Fruit fly (Drosophila melanogaster): ENCODE results near the gene lmgB.

lmgB gene

dm6 chr2L:8534515-8535295 is 6.3 kb upstream of the lmgB start (continued):
- TF ChIP-seq Rfx (GFP tag; IDR thresholded peaks at IDR 0.05) (peak; percentile 89), Nf-YA (GFP tag; IDR thresholded peaks at IDR 0.05) (peak; percentile 93), sim (GFP tag; IDR thresholded peaks at IDR 0.05) (peak; percentile 89), Mes4 (GFP tag; optimal IDR thresholded peaks at IDR 0.05) (peak; percentile 77), bab2 (GFP tag; optimal IDR thresholded peaks at IDR 0.05) (peak; percentile 83), dpn (GFP tag; optimal IDR thresholded peaks at IDR 0.05) (peak; percentile 81 to 94), CG11247 (GFP tag; IDR thresholded peaks at IDR 0.05) (peak; percentile 79), kay (GFP tag; optimal IDR thresholded peaks at IDR 0.05) (peak; percentile 82), H15 (GFP tag; IDR thresholded peaks at IDR 0.05) (peak; percentile 94), schlank (tag; optimal IDR thresholded peaks at IDR 0.05) (peak; percentile 64), jing (GFP tag; optimal IDR thresholded peaks at IDR 0.05) (peak; percentile 98), vnd (GFP tag; IDR thresholded peaks at IDR 0.05; ENCODE audit: partially characterized antibody) (peak; percentile 54; the same call in 2 of the 3 replicates), al (GFP tag; IDR thresholded peaks at IDR 0.05) (peak; percentile 65), fd102C (GFP tag; optimal IDR thresholded peaks at IDR 0.05) (peak; percentile 6), unc-4 (GFP tag; IDR thresholded peaks at IDR 0.05; ENCODE audit: partially characterized antibody) (peak; percentile 34), CG11093 (GFP tag; IDR thresholded peaks at IDR 0.05) (peak; percentile 95), bigmax (GFP tag; optimal IDR thresholded peaks at IDR 0.05) (peak; percentile 48), sd (tag; optimal IDR thresholded peaks at IDR 0.05) (peak; percentile 84), CG4730 (GFP tag; IDR thresholded peaks at IDR 0.05) (peak; percentile 87), CG11398 (GFP tag; optimal IDR thresholded peaks at IDR 0.05) (peak; percentile 69), hbn (GFP tag; IDR thresholded peaks at IDR 0.05; ENCODE audit: partially characterized antibody) (peak; percentile 43), ems (GFP tag; optimal IDR thresholded peaks at IDR 0.05) (peak; percentile 90), BEAF-32 (GFP tag; optimal IDR thresholded peaks at IDR 0.05) (no peak), CG1602 (GFP tag; optimal IDR thresholded peaks at IDR 0.05) (peak; percentile 93), amos (GFP tag; IDR thresholded peaks at IDR 0.05; ENCODE audit: partially characterized antibody) (no peak), CG11695 (GFP tag; IDR thresholded peaks at IDR 0.05) (peak; percentile 97), sna (GFP tag; IDR thresholded peaks at IDR 0.05; ENCODE audit: partially characterized antibody) (peak; percentile 65), bcd (GFP tag; optimal IDR thresholded peaks at IDR 0.05) (peak; percentile 94), CG11723 (GFP tag; optimal IDR thresholded peaks at IDR 0.05) (peak; percentile 87), CG14441 (GFP tag; IDR thresholded peaks at IDR 0.05) (peak; percentile 95), Hr3 (GFP tag; optimal IDR thresholded peaks at IDR 0.05) (peak; percentile 88), ken (GFP tag; IDR thresholded peaks at IDR 0.05) (peak; percentile 93), Deaf1 (tag; optimal IDR thresholded peaks at IDR 0.05) (peak; percentile 71), fd3F (GFP tag; optimal IDR thresholded peaks at IDR 0.05) (peak; percentile 90), sens-2 (GFP tag; IDR thresholded peaks at IDR 0.05) (peak; percentile 88), kah (GFP tag; optimal IDR thresholded peaks at IDR 0.05) (peak; percentile 95), sima (GFP tag; optimal IDR thresholded peaks at IDR 0.05) (peak; percentile 7), CG30403 (GFP tag; optimal IDR thresholded peaks at IDR 0.05) (peak; percentile 91), CG12071 (GFP tag; optimal IDR thresholded peaks at IDR 0.05) (peak; percentile 93), nerfin-1 (tag; optimal IDR thresholded peaks at IDR 0.05) (peak; percentile 95), Vsx1 (GFP tag; optimal IDR thresholded peaks at IDR 0.05) (peak; percentile 88), yki (optimal IDR thresholded peaks at IDR 0.05) (peak; percentile 27), CG13296 (GFP tag; optimal IDR thresholded peaks at IDR 0.05) (peak; percentile 93), Sry-δ (GFP tag; optimal IDR thresholded peaks at IDR 0.05) (peak; percentile 27), Hr78 (GFP tag; optimal IDR thresholded peaks at IDR 0.05) (peak in 1 of 2 experiments; percentile 86), Pdp1 (GFP tag; optimal IDR thresholded peaks at IDR 0.05) (peak; percentile 83 to 87), CG2199 (GFP tag; IDR thresholded peaks at IDR 0.05) (peak; percentile 89; the same call in 2 of the 3 replicates), CG6654 (GFP tag; optimal IDR thresholded peaks at IDR 0.05) (peak; percentile 89), row (GFP tag; IDR thresholded peaks at IDR 0.05) (peak; percentile 96)
